Worm (Caenorhabditis elegans) whole organism, midembryonic: ENCODE measurements around the gene cpr-9.
A peak's percentile ranks its signal among the peaks of the same experiment; 100 is the strongest.

Experiments
- T22C8.4 ChIP-seq: fragments of 200-800 bp; sonication (Bioruptor generic); IDR thresholded peaks from 2 replicates; pipeline ENCODE4 v1.3.6; 2022; ENCODE audit warnings: missing genetic modification characterization, missing compliant biosample characterization
- cog-1 ChIP-seq: sonication (generic microtip); optimal IDR thresholded peaks from 2 replicates; lab custom pipeline; 2016; ENCODE audit warnings: missing genetic modification characterization, missing compliant biosample characterization
- flt-1 ChIP-seq: fragments of 200-800 bp; sonication (Bioruptor generic); IDR thresholded peaks from 2 replicates; pipeline ENCODE4 v1.3.6; 2022; ENCODE audit warnings: missing genetic modification characterization, missing compliant biosample characterization
- klf-2 ChIP-seq: fragments of 200-800 bp; sonication (Bioruptor generic); conservative IDR thresholded peaks from 2 replicates; pipeline ENCODE4 v1.3.6; 2022; ENCODE audit warnings: missing genetic modification reagents, missing genetic modification characterization, missing compliant biosample characterization
- med-1 ChIP-seq: sonication (generic microtip); optimal IDR thresholded peaks from 2 replicates; lab custom pipeline; 2017; ENCODE audit warnings: missing genetic modification characterization, mild to moderate bottlenecking, missing compliant biosample characterization, antibody characterized with exemption, missing genetic modification reagents; ENCODE audit not compliant: insufficient read depth
- ref-1 ChIP-seq: fragments of 200-800 bp; sonication (Bioruptor generic); conservative IDR thresholded peaks from 2 replicates; pipeline ENCODE4 v1.3.6; 2022; ENCODE audit warnings: missing genetic modification reagents, missing genetic modification characterization, missing compliant biosample characterization
- tab-1 ChIP-seq: fragments of 200-800 bp; sonication (Bioruptor generic); IDR thresholded peaks from 2 replicates; pipeline ENCODE4 v1.3.6; 2022; ENCODE audit warnings: missing genetic modification characterization, missing compliant biosample characterization
- ztf-23 ChIP-seq: fragments of 200-800 bp; sonication (Bioruptor generic); IDR thresholded peaks from 2 replicates; pipeline ENCODE4 v1.3.6; 2022; ENCODE audit warnings: missing genetic modification reagents, missing genetic modification characterization, missing compliant biosample characterization
- ztf-29 ChIP-seq: fragments of 200-800 bp; sonication (Bioruptor generic); IDR thresholded peaks from 2 replicates; pipeline ENCODE4 v1.3.6; 2022; ENCODE audit warnings: missing genetic modification reagents, missing genetic modification characterization, missing compliant biosample characterization

Gene cpr-9

DNA sequence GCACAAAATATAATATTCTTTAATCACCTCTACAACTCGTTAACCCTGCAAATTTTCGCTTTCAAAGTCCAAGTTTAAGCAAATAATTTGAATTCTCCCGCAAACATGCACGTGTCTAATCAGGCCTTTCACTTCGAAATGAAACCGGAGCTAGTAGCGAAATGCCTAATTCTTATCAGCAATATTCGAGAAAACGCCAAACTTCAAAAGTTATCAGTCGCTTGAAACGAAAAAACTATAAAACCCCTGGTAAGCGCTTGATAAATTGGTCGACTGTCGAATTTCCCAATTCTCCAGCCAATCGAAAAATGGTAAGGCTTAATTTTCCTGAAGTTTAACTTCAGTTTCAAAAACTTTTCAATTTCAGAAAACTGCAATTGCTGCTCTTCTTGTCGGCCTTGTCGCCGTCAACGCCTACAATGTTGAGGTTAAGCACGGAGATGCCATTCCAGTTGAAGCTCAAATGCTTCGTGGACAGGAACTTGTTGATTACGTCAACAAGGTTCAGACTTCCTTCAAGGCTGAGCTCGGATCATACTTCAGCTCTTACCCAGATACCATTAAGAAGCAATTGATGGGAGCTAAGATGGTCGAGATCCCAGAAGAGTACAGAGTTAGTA is at the start of gene cpr-9:
TSS of gene cpr-9 (plus strand) at position 188 of the 620 bp plus-strand sequence.
- TF ChIP-seq cog-1 (tag; lab: Kevin White, UChicago) = no peak

- TF ChIP-seq klf-2 (GFP tag; lab: Robert Waterston, UW) (no peak), ztf-29 (GFP tag; lab: Robert Waterston, UW) (no peak)
These were observed 49.2 kb upstream of the cpr-9 start for ce11 chrV:11953621-11954020.

DNA sequence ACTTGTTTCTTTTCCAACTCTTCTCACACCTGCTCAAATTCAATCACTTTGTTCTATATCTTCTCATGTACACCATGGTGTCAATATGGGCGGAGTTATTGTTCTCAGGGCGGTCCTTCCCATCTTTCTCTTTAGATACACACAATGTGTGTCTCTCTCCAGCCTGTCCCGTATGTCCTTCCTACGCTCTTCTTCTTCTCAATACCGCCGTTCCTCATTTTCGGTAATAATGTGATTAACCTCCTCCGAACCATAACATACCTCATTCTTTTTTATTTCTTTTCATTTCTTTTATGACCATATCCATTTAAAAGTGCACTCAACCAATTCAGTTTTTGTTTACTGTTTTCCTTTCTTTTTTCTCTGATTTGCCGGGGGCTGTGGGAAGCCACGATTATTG is 47.2 kb upstream of the cpr-9 start:
- no peak for TF ChIP-seq ztf-29 (GFP tag; lab: Robert Waterston, UW)
- TF ChIP-seq klf-2 (GFP tag; lab: Robert Waterston, UW) = no peak
- no peak for TF ChIP-seq ref-1
- TF ChIP-seq flt-1 (GFP tag; lab: Robert Waterston, UW) = peak; percentile 39; the same call in 1 of the 2 replicates
- TF ChIP-seq tab-1 (GFP tag; lab: Robert Waterston, UW) = no peak

DNA sequence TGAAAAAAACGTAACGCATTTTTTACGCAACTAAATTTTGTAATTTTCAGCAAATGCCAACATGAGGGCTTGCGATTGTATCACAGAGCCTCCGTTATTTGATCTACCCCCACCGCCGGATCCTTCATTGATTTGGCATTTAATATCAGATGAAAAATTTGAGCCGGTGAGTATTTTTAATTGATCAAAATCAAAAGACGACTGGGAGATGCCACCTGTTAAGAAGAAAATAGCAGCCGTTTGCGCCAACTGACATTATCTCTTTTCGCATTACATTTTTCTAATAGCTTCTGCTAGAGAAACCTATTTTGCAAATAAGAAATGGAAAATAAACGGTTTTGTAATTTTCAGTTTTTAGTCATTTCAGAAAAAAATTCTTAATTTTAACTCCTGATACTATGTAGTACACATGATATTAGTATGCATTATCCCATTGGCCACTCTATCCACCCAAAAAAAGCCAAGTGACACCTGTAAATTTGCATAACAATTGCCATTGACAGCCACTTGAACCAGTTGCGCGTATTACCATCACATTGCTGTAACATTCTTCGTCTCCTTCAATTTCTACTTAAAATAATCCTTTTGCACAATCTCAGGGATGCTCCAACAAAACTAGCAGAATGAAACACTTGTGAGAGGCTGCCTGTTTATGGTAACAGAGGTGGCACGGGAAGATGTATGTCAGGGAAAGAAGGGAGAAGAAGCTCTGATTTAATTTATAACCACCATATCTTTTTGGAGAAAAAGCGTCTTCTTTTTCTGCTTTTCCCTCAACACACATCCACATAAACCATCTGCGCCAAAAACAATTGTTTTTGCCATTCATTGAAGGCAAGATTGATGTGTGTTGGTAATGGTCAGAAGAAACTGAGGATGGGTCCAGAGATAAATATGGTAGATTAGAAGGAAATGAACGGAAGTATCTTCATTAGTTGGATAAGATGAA is 44.2 kb upstream of the cpr-9 start, which contains the start of gene F58H1.5:
TSS of gene F58H1.5 (plus strand) at position 51 of the 949 bp plus-strand sequence.
- TF ChIP-seq T22C8.4 (GFP tag; lab: Robert Waterston, UW) (no peak), ref-1 (no peak), ztf-29 (GFP tag; lab: Robert Waterston, UW) (no peak), cog-1 (tag; lab: Kevin White, UChicago) (no peak), med-1 (GFP tag; lab: Kevin White, UChicago) (no peak), ztf-23 (GFP tag; lab: Robert Waterston, UW) (no peak), flt-1 (GFP tag; lab: Robert Waterston, UW) (no peak), tab-1 (GFP tag; lab: Robert Waterston, UW) (no peak), klf-2 (GFP tag; lab: Robert Waterston, UW) (no peak)

ce11 chrV:11960084-11960830 is 42.6 kb upstream of the cpr-9 start:
- TF ChIP-seq klf-2 (GFP tag; lab: Robert Waterston, UW) (no peak), ref-1 (no peak), ztf-23 (GFP tag; lab: Robert Waterston, UW) (no peak), tab-1 (GFP tag; lab: Robert Waterston, UW) (no peak), flt-1 (GFP tag; lab: Robert Waterston, UW) (no peak), T22C8.4 (GFP tag; lab: Robert Waterston, UW) (no peak), cog-1 (tag; lab: Kevin White, UChicago) (no peak)

ce11 chrV:11960831-11961190 is 42.0 kb upstream of the cpr-9 start:
- no peak for TF ChIP-seq klf-2 (GFP tag; lab: Robert Waterston, UW)
- no peak for TF ChIP-seq flt-1 (GFP tag; lab: Robert Waterston, UW)
- no peak for TF ChIP-seq ztf-29 (GFP tag; lab: Robert Waterston, UW)
- no peak for TF ChIP-seq ref-1
- TF ChIP-seq cog-1 (tag; lab: Kevin White, UChicago) = no peak

ce11 chrV:11964723-11965122 is 38.1 kb upstream of the cpr-9 start, which contains the start of gene F58H1.7:
F58H1.7 (minus strand) TSS chrV:11964823.
- no peak for TF ChIP-seq ztf-29 (GFP tag; lab: Robert Waterston, UW)
- no peak for TF ChIP-seq med-1 (GFP tag; lab: Kevin White, UChicago)
- no peak for TF ChIP-seq klf-2 (GFP tag; lab: Robert Waterston, UW)
- no peak for TF ChIP-seq T22C8.4 (GFP tag; lab: Robert Waterston, UW)
- no peak for TF ChIP-seq ref-1
- no peak for TF ChIP-seq tab-1 (GFP tag; lab: Robert Waterston, UW)
- TF ChIP-seq ztf-23 (GFP tag; lab: Robert Waterston, UW) = no peak
- no peak for TF ChIP-seq cog-1 (tag; lab: Kevin White, UChicago)
- no peak for TF ChIP-seq flt-1 (GFP tag; lab: Robert Waterston, UW)

DNA sequence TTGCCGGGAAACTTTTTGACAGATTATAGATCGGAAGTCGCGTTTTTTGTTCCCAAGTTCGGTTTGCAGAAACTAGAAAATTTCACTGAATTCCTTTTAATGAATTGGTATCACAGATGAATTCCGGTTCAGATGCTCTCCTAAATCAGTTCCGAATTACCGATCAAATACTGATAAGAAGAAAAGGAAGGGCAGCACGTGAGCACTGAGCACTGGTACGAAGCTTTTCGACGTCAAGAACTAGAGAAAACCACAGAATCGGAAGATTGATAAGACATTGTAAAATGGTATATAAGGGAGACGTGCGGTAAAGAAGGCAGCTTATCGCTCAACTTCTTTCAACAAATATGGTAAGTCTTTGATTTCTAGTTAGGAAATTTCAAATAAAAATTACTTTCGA is 27.6 kb upstream of the cpr-9 start, which contains the start of gene cpr-1:
TSS of gene cpr-1 (plus strand) at position 319 of the 400 bp plus-strand sequence.
- TF ChIP-seq tab-1 (GFP tag; lab: Robert Waterston, UW) (no peak), flt-1 (GFP tag; lab: Robert Waterston, UW) (no peak), med-1 (GFP tag; lab: Kevin White, UChicago) (no peak), ref-1 (no peak), ztf-23 (GFP tag; lab: Robert Waterston, UW) (no peak), T22C8.4 (GFP tag; lab: Robert Waterston, UW) (no peak), cog-1 (tag; lab: Kevin White, UChicago) (no peak), klf-2 (GFP tag; lab: Robert Waterston, UW) (no peak), ztf-29 (GFP tag; lab: Robert Waterston, UW) (no peak)

DNA sequence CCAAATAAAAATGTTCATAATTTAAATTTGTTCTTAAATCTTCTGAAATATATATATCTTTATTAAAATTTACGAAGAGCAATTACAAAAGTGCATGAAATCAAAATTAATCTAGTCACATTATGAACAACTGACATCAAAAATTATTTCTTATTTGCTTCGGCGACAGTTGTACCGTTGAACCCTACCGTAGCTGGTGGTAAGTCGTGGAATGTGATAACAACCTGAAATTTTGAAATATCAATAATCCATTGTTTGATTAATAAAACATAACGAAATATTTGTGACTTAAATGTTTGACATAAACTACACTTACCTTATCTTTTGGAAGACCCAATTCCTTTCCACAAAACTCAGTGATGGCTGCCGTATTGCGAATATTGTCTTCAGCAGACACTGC is 26.1 kb upstream of the cpr-9 start:
- TF ChIP-seq cog-1 (tag; lab: Kevin White, UChicago) = no peak
